Worm (Caenorhabditis elegans): ENCODE measurements around the gene F32D8.7.

DNA sequence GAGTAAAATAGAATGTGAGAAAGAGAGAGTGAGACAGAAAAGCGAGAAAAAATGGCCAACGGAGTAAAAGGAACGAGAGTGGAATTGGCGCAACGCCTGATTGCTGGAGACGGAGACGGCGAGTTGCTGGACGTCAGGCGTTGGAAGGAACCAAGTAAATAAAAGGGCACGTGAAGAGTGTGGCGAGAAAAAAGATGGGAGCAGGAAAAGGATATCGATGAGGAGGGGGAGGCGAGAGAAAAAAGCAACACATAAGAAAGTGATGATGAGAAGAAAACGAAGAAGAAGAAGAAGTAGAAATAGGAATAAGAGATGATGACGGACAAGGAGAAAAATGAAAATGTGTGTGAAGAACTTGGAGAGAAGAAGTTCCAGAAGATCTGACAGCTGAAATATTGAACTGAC, 26.8 kb upstream of the F32D8.7 start:
- TF ChIP-seq dao-5 (tag; optimal IDR thresholded peaks at IDR 0.05) (no peak), him-1 (tag; optimal IDR thresholded peaks at IDR 0.05) (peak; percentile 88), W03F9.2 (tag; optimal IDR thresholded peaks at IDR 0.05) (peak; percentile 25)

Data from whole organism, L4/young adult.